Worm (Caenorhabditis elegans): ENCODE results near the gene F45C12.17.

F45C12.17 gene

DNA sequence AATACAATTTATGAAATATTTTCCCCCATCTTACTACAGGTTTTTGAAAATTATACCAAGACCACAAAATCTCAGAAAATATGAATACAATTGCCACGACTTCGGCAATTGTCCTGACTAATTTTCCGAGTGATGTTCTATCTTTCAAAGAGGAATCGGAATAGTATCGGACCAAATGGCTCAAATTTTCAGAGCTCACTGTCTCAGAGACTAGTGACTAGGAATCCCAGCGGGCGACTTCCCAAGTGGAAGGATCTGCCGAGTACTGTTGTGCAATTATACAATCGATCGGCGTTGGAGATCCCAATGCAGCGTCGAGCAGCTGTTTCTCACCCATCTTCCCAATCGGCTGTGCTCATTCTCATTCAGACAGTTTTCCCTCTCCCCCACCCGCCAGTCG, at the start of gene F45C12.17:
Gene F45C12.17 (plus strand): TSS at position 377 of the 400 bp plus-strand sequence.
- TF ChIP-seq ceh-22 (tag; optimal IDR thresholded peaks at IDR 0.05): no peak

DNA sequence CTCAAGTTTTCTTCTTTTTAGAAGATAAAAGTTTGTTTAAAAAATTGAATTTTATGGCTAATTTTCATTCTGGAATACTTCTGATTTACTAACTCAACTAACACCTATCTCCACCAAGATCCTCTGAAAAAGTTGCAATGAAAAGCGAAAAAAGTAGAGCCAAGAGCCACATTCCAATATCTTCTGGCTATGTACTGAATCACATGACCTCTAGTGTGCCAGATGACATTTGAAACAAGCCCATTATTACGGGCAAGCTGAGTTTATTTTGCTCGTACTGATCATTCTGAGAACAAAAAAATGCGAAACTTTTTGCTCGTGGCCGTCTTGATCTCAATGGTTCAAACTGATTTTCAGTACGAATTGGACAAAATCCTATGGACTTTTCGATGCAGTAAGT, 46.8 kb upstream of the F45C12.17 start, which contains the start of gene irld-36:
Gene irld-36 (plus strand): TSS at position 301 of the 400 bp plus-strand sequence.
- TF ChIP-seq pat-9 (tag; optimal IDR thresholded peaks at IDR 0.05) (no peak), T23F11.4 (GFP tag; optimal IDR thresholded peaks at IDR 0.05) (no peak), dmd-4 (tag; optimal IDR thresholded peaks at IDR 0.05; ENCODE audit: borderline replicate concordance) (no peak), hlh-13 (GFP tag; optimal IDR thresholded peaks at IDR 0.05) (no peak), ceh-19 (GFP tag; optimal IDR thresholded peaks at IDR 0.05) (no peak)

DNA sequence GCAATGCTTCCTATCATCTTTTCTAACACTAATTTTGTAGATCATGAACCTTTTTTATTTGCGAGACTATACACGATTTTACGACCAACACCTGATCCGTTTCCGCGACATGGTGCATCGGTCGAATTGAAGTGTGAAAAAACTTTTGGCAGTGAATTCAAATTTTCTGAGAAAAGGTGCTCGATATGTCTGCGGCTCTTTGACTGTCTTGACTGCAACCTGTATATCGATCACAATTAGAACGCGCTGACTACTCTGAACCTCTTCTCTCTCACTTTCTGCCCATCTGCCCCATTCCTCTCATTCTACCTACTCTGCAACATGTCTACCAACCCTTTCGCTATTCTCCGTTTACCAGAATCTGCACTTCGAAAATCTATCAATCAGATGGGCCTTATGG, 43.7 kb upstream of the F45C12.17 start, which contains the start of gene fbxb-26:
Gene fbxb-26 (plus strand): TSS at position 301 of the 400 bp plus-strand sequence.
- no peak for TF ChIP-seq hlh-15 (tag; optimal IDR thresholded peaks at IDR 0.05)
- no peak for TF ChIP-seq ceh-22 (tag; optimal IDR thresholded peaks at IDR 0.05)
- no peak for TF ChIP-seq sox-2 (GFP tag; IDR thresholded peaks at IDR 0.05)
- no peak for TF ChIP-seq unc-86 (tag; optimal IDR thresholded peaks at IDR 0.05)
- TF ChIP-seq elt-2 (tag; optimal IDR thresholded peaks at IDR 0.05): no peak
- no peak for TF ChIP-seq mec-3 (tag; optimal IDR thresholded peaks at IDR 0.05; ENCODE audit: borderline replicate concordance)
- TF ChIP-seq ceh-6 (GFP tag; optimal IDR thresholded peaks at IDR 0.05): no peak
- TF ChIP-seq C38D4.7 (GFP tag; optimal IDR thresholded peaks at IDR 0.05): no peak
- no peak for TF ChIP-seq ceh-9 (tag; optimal IDR thresholded peaks at IDR 0.05)
- no peak for TF ChIP-seq ref-2 (tag; optimal IDR thresholded peaks at IDR 0.05)
- TF ChIP-seq pha-4 (tag; optimal IDR thresholded peaks at IDR 0.05): no peak
- TF ChIP-seq unc-3 (GFP tag; conservative IDR thresholded peaks at IDR 0.05): no peak
- no peak for TF ChIP-seq unc-3 (tag; optimal IDR thresholded peaks at IDR 0.05)
- TF ChIP-seq Y22D7AL.16 (tag; optimal IDR thresholded peaks at IDR 0.05): no peak
- TF ChIP-seq ceh-31 (tag; optimal IDR thresholded peaks at IDR 0.05): no peak
- no peak for TF ChIP-seq odd-2 (tag; optimal IDR thresholded peaks at IDR 0.05)
- TF ChIP-seq rnt-1 (tag; optimal IDR thresholded peaks at IDR 0.05): no peak
- TF ChIP-seq ceh-34 (tag; optimal IDR thresholded peaks at IDR 0.05): no peak
- no peak for TF ChIP-seq ahr-1 (tag; optimal IDR thresholded peaks at IDR 0.05)
- TF ChIP-seq nhr-11 (tag; optimal IDR thresholded peaks at IDR 0.05): no peak

DNA sequence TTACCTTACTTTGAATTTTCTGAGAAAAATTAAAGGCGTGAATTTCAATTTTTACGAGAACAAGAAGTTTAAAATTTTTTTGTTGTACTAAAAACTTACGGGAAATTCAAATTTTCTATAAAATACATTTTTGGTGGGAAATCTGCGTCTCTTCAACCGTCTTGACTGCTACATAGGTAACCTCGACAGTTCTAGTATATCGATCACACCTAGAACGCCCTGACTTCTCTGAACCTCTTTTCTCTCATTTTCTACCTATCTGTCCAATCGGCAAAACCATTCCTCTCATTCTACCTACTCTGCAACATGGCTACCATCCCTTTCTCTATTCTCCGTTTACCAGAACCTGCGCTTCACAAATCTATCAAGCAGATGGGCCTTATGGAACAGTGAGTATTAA, 42.2 kb upstream of the F45C12.17 start, which contains the start of gene fbxb-25:
Gene fbxb-25 (plus strand): TSS at position 301 of the 400 bp plus-strand sequence.
- TF ChIP-seq pag-3 (tag; optimal IDR thresholded peaks at IDR 0.05; ENCODE audit: borderline replicate concordance): no peak
- no peak for TF ChIP-seq hlh-6 (tag; optimal IDR thresholded peaks at IDR 0.05)
- TF ChIP-seq npax-4 (tag; optimal IDR thresholded peaks at IDR 0.05): no peak
- TF ChIP-seq syd-9 (tag; optimal IDR thresholded peaks at IDR 0.05): no peak
- TF ChIP-seq fkh-10 (GFP tag; optimal IDR thresholded peaks at IDR 0.05): no peak
- TF ChIP-seq elt-2 (tag; optimal IDR thresholded peaks at IDR 0.05): no peak
- no peak for TF ChIP-seq rnt-1 (tag; optimal IDR thresholded peaks at IDR 0.05)
- no peak for TF ChIP-seq ref-2 (tag; optimal IDR thresholded peaks at IDR 0.05)
- no peak for TF ChIP-seq ahr-1 (tag; optimal IDR thresholded peaks at IDR 0.05)
- no peak for TF ChIP-seq sox-4 (tag; optimal IDR thresholded peaks at IDR 0.05)
- no peak for TF ChIP-seq nfya-1 (tag; optimal IDR thresholded peaks at IDR 0.05)
- TF ChIP-seq nhr-232 (tag; optimal IDR thresholded peaks at IDR 0.05): no peak
- no peak for TF ChIP-seq ceh-9 (tag; optimal IDR thresholded peaks at IDR 0.05)
- no peak for TF ChIP-seq lin-11 (tag; optimal IDR thresholded peaks at IDR 0.05)
- TF ChIP-seq ceh-22 (tag; optimal IDR thresholded peaks at IDR 0.05): no peak

DNA sequence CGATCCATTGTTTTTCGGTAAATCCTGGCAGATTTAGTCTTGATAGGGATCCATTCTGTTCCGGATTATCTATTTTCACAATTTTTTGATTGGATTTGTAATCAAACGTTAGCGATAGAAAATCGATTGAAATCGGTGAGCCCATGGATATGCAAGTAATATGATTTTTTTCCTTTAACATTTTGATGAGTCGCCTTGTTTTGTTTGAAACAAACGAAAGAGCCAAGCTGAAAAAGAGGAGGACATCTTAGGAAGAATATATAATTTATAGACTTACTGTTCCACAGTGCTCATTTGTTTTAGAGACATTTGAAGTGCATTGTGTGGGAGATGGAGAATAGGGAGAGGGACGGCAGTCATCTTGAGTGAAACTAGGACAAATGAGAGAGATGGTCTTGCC, 37.1 kb upstream of the F45C12.17 start, which contains the start of the genes fbxb-18 and fbxb-19:
Gene fbxb-18 (minus strand): TSS at position 101 of the 400 bp plus-strand sequence.
Gene fbxb-19 (minus strand): TSS at position 369 of the 400 bp plus-strand sequence.
- TF ChIP-seq gmeb-2 (tag; optimal IDR thresholded peaks at IDR 0.05) (no peak), F13H6.1 (tag; optimal IDR thresholded peaks at IDR 0.05) (no peak), ceh-22 (tag; optimal IDR thresholded peaks at IDR 0.05) (no peak)

All from whole organism, late embryonic.